Fruit fly (Drosophila melanogaster) whole organism, embryonic: ENCODE measurements around the gene ND-MNLL.
A peak's percentile ranks its signal among the peaks of the same experiment; 100 is the strongest.

Source experiments
- Atf6 ChIP-seq: fragments of 200-800 bp; sonication (Bioruptor generic); IDR thresholded peaks from 2 replicates; pipeline ENCODE4 v1.3.6; 2022; ENCODE audit warnings: missing biosample characterization, missing genetic modification characterization
- B-H1 ChIP-seq: fragments of 200-800 bp; sonication (Bioruptor generic); IDR thresholded peaks from 3 replicates; pipeline ENCODE4 v1.3.6; 2022; ENCODE audit warnings: missing biosample characterization, missing genetic modification characterization
- Bgb ChIP-seq: fragments of 200-800 bp; sonication (Bioruptor generic); IDR thresholded peaks from 2 replicates; pipeline ENCODE4 v1.3.6; 2022; ENCODE audit warnings: missing biosample characterization, missing genetic modification characterization; ENCODE audit not compliant: partially characterized antibody
- CG10366 ChIP-seq: fragments of 200-800 bp; sonication (Bioruptor generic); IDR thresholded peaks from 2 replicates; pipeline ENCODE4 v1.3.6; 2022; ENCODE audit warnings: missing biosample characterization, missing genetic modification characterization
- CG10462 ChIP-seq: fragments of 200-800 bp; sonication (Bioruptor generic); optimal IDR thresholded peaks from 2 replicates; lab custom pipeline; 2016; ENCODE audit warnings: missing biosample characterization, missing genetic modification characterization
- CG11398 ChIP-seq: fragments of 200-800 bp; sonication (Bioruptor generic); optimal IDR thresholded peaks from 2 replicates; lab custom pipeline; 2016; ENCODE audit warnings: missing biosample characterization, missing genetic modification characterization
- CG11560 ChIP-seq: fragments of 200-800 bp; sonication (Bioruptor generic); IDR thresholded peaks from 3 replicates; pipeline ENCODE4 v1.3.6; 2022; ENCODE audit warnings: missing biosample characterization, missing genetic modification characterization
- CG12299 ChIP-seq: fragments of 200-800 bp; sonication (Bioruptor generic); optimal IDR thresholded peaks from 2 replicates; lab custom pipeline; 2018; ENCODE audit warnings: missing biosample characterization, mild to moderate bottlenecking, missing genetic modification characterization
- CG13123 ChIP-seq: fragments of 200-800 bp; sonication (Bioruptor generic); optimal IDR thresholded peaks from 2 replicates; lab custom pipeline; 2016; ENCODE audit warnings: missing biosample characterization, missing genetic modification characterization
- CG14860 ChIP-seq: fragments of 200-800 bp; sonication (Bioruptor generic); IDR thresholded peaks from 3 replicates; pipeline ENCODE4 v1.3.6; 2022; ENCODE audit warnings: missing biosample characterization, missing genetic modification characterization; ENCODE audit not compliant: partially characterized antibody
- CG1603 ChIP-seq: fragments of 200-800 bp; sonication (Bioruptor generic); optimal IDR thresholded peaks from 2 replicates; lab custom pipeline; 2019; ENCODE audit warnings: missing biosample characterization, mild to moderate bottlenecking, missing genetic modification characterization, moderate library complexity
- CG1647 ChIP-seq: fragments of 200-800 bp; sonication (Bioruptor generic); optimal IDR thresholded peaks from 3 replicates; lab custom pipeline; 2016; ENCODE audit warnings: missing biosample characterization, missing genetic modification characterization
- CG17568 ChIP-seq: fragments of 200-800 bp; sonication (Bioruptor generic); optimal IDR thresholded peaks from 2 replicates; lab custom pipeline; 2018; ENCODE audit warnings: missing biosample characterization, mild to moderate bottlenecking, missing genetic modification characterization, moderate library complexity
- CG2129 ChIP-seq: fragments of 200-800 bp; sonication (Bioruptor generic); IDR thresholded peaks from 2 replicates; pipeline ENCODE4 v1.3.6; 2022; ENCODE audit warnings: missing biosample characterization, missing genetic modification characterization; ENCODE audit not compliant: partially characterized antibody
- CG3065 ChIP-seq: fragments of 200-800 bp; sonication (Bioruptor generic); optimal IDR thresholded peaks from 2 replicates; lab custom pipeline; 2016; ENCODE audit warnings: missing biosample characterization, missing genetic modification characterization
- CG31365 ChIP-seq: fragments of 200-800 bp; sonication (Bioruptor generic); optimal IDR thresholded peaks from 2 replicates; lab custom pipeline; 2018; ENCODE audit warnings: missing biosample characterization, mild to moderate bottlenecking, missing genetic modification characterization
- CG3163 ChIP-seq: fragments of 200-800 bp; sonication (Bioruptor generic); optimal IDR thresholded peaks from 3 replicates; lab custom pipeline; 2016; ENCODE audit warnings: missing biosample characterization, missing genetic modification characterization
- CG3281 ChIP-seq: fragments of 200-800 bp; sonication (Bioruptor generic); optimal IDR thresholded peaks from 3 replicates; lab custom pipeline; 2017; ENCODE audit warnings: missing biosample characterization, mild to moderate bottlenecking, missing genetic modification characterization
- CG3995 ChIP-seq: fragments of 200-800 bp; sonication (Bioruptor generic); optimal IDR thresholded peaks from 3 replicates; lab custom pipeline; 2016; ENCODE audit warnings: missing biosample characterization, missing genetic modification characterization
- CG6765 ChIP-seq: fragments of 200-800 bp; sonication (Bioruptor generic); optimal IDR thresholded peaks from 3 replicates; lab custom pipeline; 2017; ENCODE audit warnings: missing biosample characterization, mild to moderate bottlenecking, missing genetic modification characterization
- CG7987 ChIP-seq: fragments of 200-800 bp; sonication (Bioruptor generic); optimal IDR thresholded peaks from 2 replicates; lab custom pipeline; 2018; ENCODE audit warnings: missing biosample characterization, mild to moderate bottlenecking, missing genetic modification characterization, moderate library complexity
- Elba2 ChIP-seq: fragments of 200-800 bp; sonication (Bioruptor generic); optimal IDR thresholded peaks from 3 replicates; lab custom pipeline; 2016; ENCODE audit warnings: missing biosample characterization, missing genetic modification characterization
- HLHmδ ChIP-seq: fragments of 200-800 bp; sonication (Bioruptor generic); optimal IDR thresholded peaks from 2 replicates; lab custom pipeline; 2018; ENCODE audit warnings: missing biosample characterization, mild to moderate bottlenecking, missing genetic modification characterization, moderate library complexity
- Kr ChIP-seq: fragments of 200-800 bp; sonication (Bioruptor generic); optimal IDR thresholded peaks from 2 replicates; lab custom pipeline; 2017; ENCODE audit warnings: missing biosample characterization, mild to moderate bottlenecking, missing genetic modification characterization
- Oaz ChIP-seq: fragments of 200-800 bp; sonication (Bioruptor generic); IDR thresholded peaks from 2 replicates; pipeline ENCODE4 v1.3.6; 2022; ENCODE audit warnings: missing biosample characterization, missing genetic modification characterization
- Rfx ChIP-seq: fragments of 200-800 bp; sonication (Bioruptor generic); IDR thresholded peaks from 2 replicates; pipeline ENCODE4 v1.3.6; 2022; ENCODE audit warnings: missing biosample characterization, missing genetic modification characterization
- Six4 ChIP-seq: fragments of 200-800 bp; sonication (Bioruptor generic); optimal IDR thresholded peaks from 2 replicates; lab custom pipeline; 2016; ENCODE audit warnings: missing biosample characterization, missing genetic modification characterization
- Sox102F ChIP-seq: fragments of 200-800 bp; sonication (Bioruptor generic); optimal IDR thresholded peaks from 2 replicates; lab custom pipeline; 2018; ENCODE audit warnings: missing biosample characterization, mild to moderate bottlenecking, missing genetic modification characterization, moderate library complexity
- Ssrp ChIP-seq: fragments of 200-800 bp; sonication (Bioruptor generic); optimal IDR thresholded peaks from 2 replicates; lab custom pipeline; 2018; ENCODE audit warnings: missing biosample characterization, mild to moderate bottlenecking, missing genetic modification characterization, moderate library complexity
- aop ChIP-seq: fragments of 200-800 bp; sonication (Bioruptor generic); IDR thresholded peaks from 2 replicates; pipeline ENCODE4 v1.3.6; 2022; ENCODE audit warnings: missing biosample characterization, missing genetic modification characterization
- ato ChIP-seq: fragments of 200-800 bp; sonication (Bioruptor generic); IDR thresholded peaks from 2 replicates; pipeline ENCODE4 v1.3.6; 2022; ENCODE audit warnings: missing biosample characterization, missing genetic modification characterization; ENCODE audit not compliant: partially characterized antibody
- bcd ChIP-seq: fragments of 200-800 bp; sonication (Bioruptor generic); optimal IDR thresholded peaks from 2 replicates; lab custom pipeline; 2017; ENCODE audit warnings: missing biosample characterization, mild to moderate bottlenecking, missing genetic modification characterization
- cas ChIP-seq: fragments of 200-800 bp; sonication (Bioruptor generic); IDR thresholded peaks from 2 replicates; pipeline ENCODE4 v1.3.6; 2022; ENCODE audit warnings: missing biosample characterization, missing genetic modification characterization
- cg ChIP-seq: fragments of 200-800 bp; sonication (Bioruptor generic); optimal IDR thresholded peaks from 3 replicates; lab custom pipeline; 2019; ENCODE audit warnings: missing biosample characterization, mild to moderate bottlenecking, missing genetic modification characterization, moderate library complexity
- chinmo ChIP-seq: fragments of 200-800 bp; sonication (Bioruptor generic); IDR thresholded peaks from 4 replicates; pipeline ENCODE4 v1.3.6; 2022; ENCODE audit warnings: missing biosample characterization, missing genetic modification characterization; ENCODE audit not compliant: partially characterized antibody
- chn ChIP-seq: fragments of 200-800 bp; sonication (Bioruptor generic); optimal IDR thresholded peaks from 2 replicates; lab custom pipeline; 2016; ENCODE audit warnings: missing biosample characterization, missing genetic modification characterization
- dmrt11E ChIP-seq: fragments of 200-800 bp; sonication (Bioruptor generic); optimal IDR thresholded peaks from 3 replicates; lab custom pipeline; 2018; ENCODE audit warnings: missing biosample characterization, mild to moderate bottlenecking, missing genetic modification characterization, moderate library complexity
- exex ChIP-seq: fragments of 200-800 bp; sonication (Bioruptor generic); optimal IDR thresholded peaks from 4 replicates; lab custom pipeline; 2018; ENCODE audit warnings: missing biosample characterization, mild to moderate bottlenecking, missing genetic modification characterization, moderate library complexity
- gsb-n ChIP-seq: fragments of 200-800 bp; sonication (Bioruptor generic); optimal IDR thresholded peaks from 3 replicates; lab custom pipeline; 2018; ENCODE audit warnings: missing biosample characterization, mild to moderate bottlenecking, missing genetic modification characterization
- jigr1 ChIP-seq: fragments of 200-800 bp; sonication (Bioruptor generic); IDR thresholded peaks from 3 replicates; pipeline ENCODE4 v1.3.6; 2022; ENCODE audit warnings: missing biosample characterization, missing genetic modification characterization
- jumu ChIP-seq: fragments of 200-800 bp; sonication (Bioruptor generic); optimal IDR thresholded peaks from 3 replicates; lab custom pipeline; 2016; ENCODE audit warnings: missing biosample characterization, missing genetic modification characterization
- nerfin-2 ChIP-seq: fragments of 200-800 bp; sonication (Bioruptor generic); IDR thresholded peaks from 2 replicates; pipeline ENCODE4 v1.3.6; 2022; ENCODE audit warnings: missing biosample characterization, missing genetic modification characterization; ENCODE audit not compliant: partially characterized antibody
- so ChIP-seq: fragments of 200-800 bp; sonication (Bioruptor generic); IDR thresholded peaks from 3 replicates; pipeline ENCODE4 v1.3.6; 2022; ENCODE audit warnings: missing biosample characterization, missing genetic modification characterization
- sr ChIP-seq: fragments of 200-800 bp; sonication (Bioruptor generic); IDR thresholded peaks from 3 replicates; pipeline ENCODE4 v1.3.6; 2022; ENCODE audit warnings: missing biosample characterization, missing genetic modification characterization
- trh ChIP-seq: fragments of 200-800 bp; sonication (Bioruptor generic); optimal IDR thresholded peaks from 2 replicates; lab custom pipeline; 2016; ENCODE audit warnings: missing biosample characterization, missing genetic modification characterization
- ttk ChIP-seq: fragments of 200-800 bp; sonication (Bioruptor generic); IDR thresholded peaks from 2 replicates; pipeline ENCODE4 v2.1.2; 2022; ENCODE audit warnings: missing biosample characterization, missing genetic modification characterization
- unc-4 ChIP-seq: fragments of 200-800 bp; sonication (Bioruptor generic); IDR thresholded peaks from 2 replicates; pipeline ENCODE4 v1.3.6; 2022; ENCODE audit warnings: missing biosample characterization, missing genetic modification characterization; ENCODE audit not compliant: partially characterized antibody
- z ChIP-seq: fragments of 200-800 bp; sonication (Bioruptor generic); IDR thresholded peaks from 3 replicates; pipeline ENCODE4 v1.3.6; 2022; ENCODE audit warnings: missing biosample characterization, missing genetic modification characterization

Gene ND-MNLL

DNA sequence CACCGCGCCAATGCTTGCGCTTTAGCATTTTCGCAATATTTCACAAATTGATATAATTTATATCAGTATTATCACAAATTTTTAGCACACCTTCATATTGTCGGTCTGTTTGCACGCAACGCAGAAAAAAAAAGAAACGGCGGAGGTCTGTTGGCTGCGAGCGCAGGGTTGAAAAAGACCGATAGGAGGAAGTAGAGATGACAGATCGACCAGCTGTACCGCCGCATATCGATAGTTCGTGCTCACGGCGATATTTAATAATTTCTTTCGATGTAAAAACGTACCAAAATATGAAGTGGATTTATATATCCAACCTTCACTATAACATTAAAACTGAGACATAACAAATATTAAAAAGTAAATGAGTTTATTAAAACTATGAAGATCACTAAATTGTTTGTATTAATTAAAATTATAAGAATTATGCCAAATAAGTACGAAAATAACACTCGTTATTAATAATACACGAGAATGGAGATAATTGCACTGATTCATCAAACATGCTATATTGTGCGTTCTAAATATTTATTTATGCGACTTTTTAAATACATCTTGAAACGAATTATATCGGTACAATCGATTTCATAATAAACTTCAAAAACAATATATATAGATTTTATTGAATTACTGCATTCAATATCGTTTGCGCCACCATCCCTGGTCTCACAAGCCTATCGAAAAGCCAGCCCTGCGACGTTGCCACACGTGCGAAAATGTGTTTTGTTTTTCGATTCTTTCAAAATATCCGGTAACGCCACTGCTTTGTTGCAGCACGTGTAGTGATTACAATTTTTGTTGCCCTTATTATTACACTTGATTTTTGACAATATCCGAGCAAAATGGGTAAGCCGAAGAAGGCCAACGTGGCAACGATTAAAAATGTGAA lies 7.8 kb upstream of the ND-MNLL start, which contains the start of the genes RpS6 and bys (continued):
- TF ChIP-seq CG11560 (no peak), jigr1 (no peak), so (GFP tag; lab: Robert Waterston, UW) (peak; percentile 30; the same call in 1 of the 3 replicates), Elba2 (GFP tag; lab: Kevin White, UChicago) (no peak), CG3995 (GFP tag; lab: Kevin White, UChicago) (peak; percentile 22), Rfx (GFP tag; lab: Robert Waterston, UW) (peak; percentile 79), Kr (no peak), CG10462 (GFP tag; lab: Kevin White, UChicago) (no peak), Oaz (GFP tag; lab: Robert Waterston, UW) (peak; percentile 15; the same call in 1 of the 2 replicates), CG3065 (GFP tag; lab: Kevin White, UChicago) (no peak), ato (peak; percentile 76), Six4 (no peak), cas (GFP tag; lab: Robert Waterston, UW) (no peak), bcd (GFP tag; lab: Kevin White, UChicago) (peak; percentile 47), aop (peak; percentile 88), sr (0 out of 3 replicates have a peak, but pooled peaks have one; percentile 37), CG1647 (GFP tag; lab: Kevin White, UChicago) (no peak), CG17568 (GFP tag; lab: Kevin White, UChicago) (no peak), CG10366 (peak; percentile 53), CG6765 (GFP tag; lab: Kevin White, UChicago) (peak; percentile 75), CG11398 (GFP tag; lab: Kevin White, UChicago) (no peak), Ssrp (tag; lab: Kevin White, UChicago) (no peak), Atf6 (no peak), HLHmδ (GFP tag; lab: Kevin White, UChicago) (peak; percentile 76), unc-4 (peak; percentile 73), exex (no peak), CG12299 (no peak), Sox102F (no peak), CG31365 (tag; lab: Kevin White, UChicago) (peak; percentile 6), cg (GFP tag; lab: Kevin White, UChicago) (no peak), chn (GFP tag; lab: Kevin White, UChicago) (peak; percentile 37), CG13123 (GFP tag; lab: Kevin White, UChicago) (no peak), nerfin-2 (peak; percentile 73), chinmo (GFP tag; lab: Robert Waterston, UW) (peak; percentile 59; the same call in 1 of the 4 replicates), CG3163 (GFP tag; lab: Kevin White, UChicago) (no peak), CG1603 (peak; percentile 61), z (0 out of 3 replicates have a peak, but pooled peaks have one; percentile 22), jumu (GFP tag; lab: Kevin White, UChicago) (no peak), gsb-n (tag; lab: Kevin White, UChicago) (no peak), CG2129 (GFP tag; lab: Robert Waterston, UW) (peak; percentile 74), CG7987 (GFP tag; lab: Kevin White, UChicago) (peak; percentile 76), trh (GFP tag; lab: Kevin White, UChicago) (no peak), B-H1 (peak; percentile 14; the same call in 1 of the 3 replicates), CG3281 (GFP tag; lab: Kevin White, UChicago) (peak; percentile 67), dmrt11E (tag; lab: Kevin White, UChicago) (no peak), Bgb (GFP tag; lab: Robert Waterston, UW) (peak; percentile 84), ttk (GFP tag; lab: Robert Waterston, UW) (peak; percentile 51; the same call in 1 of the 2 replicates), CG14860 (GFP tag; lab: Robert Waterston, UW) (peak; percentile 77)
